Fruit fly (Drosophila melanogaster): ENCODE results near the gene CG12121.

DNA sequence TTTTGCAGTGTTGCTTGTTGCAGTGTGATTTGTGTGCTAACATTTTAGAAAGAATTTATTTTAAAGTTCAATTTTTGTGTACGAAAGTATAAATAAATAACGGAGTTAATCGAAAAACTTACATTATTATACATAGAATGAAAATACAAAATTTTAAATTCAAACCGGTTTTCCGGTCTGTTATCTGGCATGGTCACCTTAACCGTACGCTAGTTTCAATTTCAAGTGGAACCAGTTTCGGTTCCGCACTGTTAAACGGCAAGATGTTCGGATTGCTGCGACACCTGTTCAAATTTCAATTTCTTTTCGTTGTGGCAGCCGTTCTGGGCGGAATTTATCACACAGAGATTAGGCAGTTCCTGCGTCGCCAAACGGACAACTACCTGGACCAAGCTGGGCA, 39.7 kb downstream of the CG12121 start, which contains the start of gene CG12056:
- TF ChIP-seq CG8159 (tag; optimal IDR thresholded peaks at IDR 0.05), result no peak
- no peak for TF ChIP-seq CG15710 (tag; optimal IDR thresholded peaks at IDR 0.05)
- no peak for TF ChIP-seq CG13204 (GFP tag; optimal IDR thresholded peaks at IDR 0.05)
- TF ChIP-seq CG17806 (tag; optimal IDR thresholded peaks at IDR 0.05), result no peak
- no peak for TF ChIP-seq Ets98B (GFP tag; IDR thresholded peaks at IDR 0.05)
- TF ChIP-seq Pif1A (GFP tag; optimal IDR thresholded peaks at IDR 0.05), result no peak
- no peak for TF ChIP-seq EcR (GFP tag; optimal IDR thresholded peaks at IDR 0.05)
- TF ChIP-seq CG12605 (GFP tag; IDR thresholded peaks at IDR 0.05), result no peak
